Fruit fly (Drosophila melanogaster) S2 (cell line): Measurements from ENCODE around the gene CG8611.

Experiments
- CTCF ChIP-seq, 2 experiments: fragments of >200 bp; optimal IDR thresholded peaks; 2 replicates each; lab custom pipeline; 2018

CG8611 gene

dm6 chrX:17368569-17368968 is 53.4 kb downstream of the CG8611 start:
- TF ChIP-seq CTCF (optimal IDR thresholded peaks at IDR 0.05; lab: Kevin White, UChicago), result no peak
